Worm (Caenorhabditis elegans): Measurements from ENCODE around the gene Y53G8AL.1.

Gene Y53G8AL.1

ce11 chrIII:3241361-3241760, 8.5 kb downstream of the Y53G8AL.1 start:
- TF ChIP-seq blmp-1 (tag; optimal IDR thresholded peaks at IDR 0.05) (no peak), lsy-2 (tag; optimal IDR thresholded peaks at IDR 0.05) (no peak), tbx-8 (GFP tag; optimal IDR thresholded peaks at IDR 0.05) (no peak), mls-2 (tag; optimal IDR thresholded peaks at IDR 0.05) (no peak), unc-62 (GFP tag; optimal IDR thresholded peaks at IDR 0.05) (no peak), snpc-4 (tag; optimal IDR thresholded peaks at IDR 0.05) (no peak), ces-1 (GFP tag; optimal IDR thresholded peaks at IDR 0.05) (no peak), unc-120 (tag; optimal IDR thresholded peaks at IDR 0.05; ENCODE audit: poor library complexity, severe bottlenecking) (no peak), sem-2 (GFP tag; optimal IDR thresholded peaks at IDR 0.05) (no peak), ham-2 (GFP tag; optimal IDR thresholded peaks at IDR 0.05) (no peak), ceh-39 (tag; optimal IDR thresholded peaks at IDR 0.05) (no peak), nhr-2 (tag; optimal IDR thresholded peaks at IDR 0.05) (no peak), ztf-11 (tag; optimal IDR thresholded peaks at IDR 0.05) (no peak), elt-1 (tag; optimal IDR thresholded peaks at IDR 0.05; ENCODE audit: borderline replicate concordance, insufficient read depth) (no peak), elt-3 (tag; optimal IDR thresholded peaks at IDR 0.05) (no peak), ceh-43 (GFP tag; optimal IDR thresholded peaks at IDR 0.05) (no peak), zip-8 (tag; optimal IDR thresholded peaks at IDR 0.05) (no peak), nhr-76 (tag; optimal IDR thresholded peaks at IDR 0.05) (no peak)

- no peak for TF ChIP-seq hlh-1 (tag; optimal IDR thresholded peaks at IDR 0.05)
- no peak for TF ChIP-seq nhr-76 (tag; optimal IDR thresholded peaks at IDR 0.05)
- no peak for TF ChIP-seq snpc-4 (tag; optimal IDR thresholded peaks at IDR 0.05)
- TF ChIP-seq nhr-237 (tag; optimal IDR thresholded peaks at IDR 0.05): no peak
- no peak for TF ChIP-seq ces-1 (GFP tag; optimal IDR thresholded peaks at IDR 0.05)
- TF ChIP-seq ztf-11 (tag; optimal IDR thresholded peaks at IDR 0.05): no peak
- TF ChIP-seq lsy-2 (tag; optimal IDR thresholded peaks at IDR 0.05): no peak
These were observed 9.0 kb downstream of the Y53G8AL.1 start for ce11 chrIII:3241943-3242342.

- TF ChIP-seq ceh-83 (GFP tag; optimal IDR thresholded peaks at IDR 0.05) (no peak), sem-2 (GFP tag; optimal IDR thresholded peaks at IDR 0.05) (no peak), nhr-12 (tag; optimal IDR thresholded peaks at IDR 0.05) (no peak), unc-62 (GFP tag; optimal IDR thresholded peaks at IDR 0.05) (no peak), drap-1 (GFP tag; optimal IDR thresholded peaks at IDR 0.05) (no peak), ham-2 (GFP tag; optimal IDR thresholded peaks at IDR 0.05) (no peak), ceh-43 (GFP tag; optimal IDR thresholded peaks at IDR 0.05) (no peak), unc-39 (tag; optimal IDR thresholded peaks at IDR 0.05) (no peak), blmp-1 (tag; optimal IDR thresholded peaks at IDR 0.05) (no peak), nhr-76 (tag; optimal IDR thresholded peaks at IDR 0.05) (no peak), M03D4.4 (tag; optimal IDR thresholded peaks at IDR 0.05) (no peak), elt-1 (tag; optimal IDR thresholded peaks at IDR 0.05; ENCODE audit: borderline replicate concordance, insufficient read depth) (no peak)
These were observed 9.5 kb downstream of the Y53G8AL.1 start for ce11 chrIII:3242379-3242778.

- TF ChIP-seq lin-13 (tag; optimal IDR thresholded peaks at IDR 0.05): peak; percentile 65
- TF ChIP-seq mep-1 (tag; optimal IDR thresholded peaks at IDR 0.05): peak; percentile 2
- no peak for TF ChIP-seq elt-1 (tag; optimal IDR thresholded peaks at IDR 0.05; ENCODE audit: borderline replicate concordance, insufficient read depth)
- peak; percentile 18 for TF ChIP-seq hlh-1 (tag; optimal IDR thresholded peaks at IDR 0.05)
- peak; percentile 9 for TF ChIP-seq pha-4 (tag; optimal IDR thresholded peaks at IDR 0.05)
- no peak for TF ChIP-seq drap-1 (GFP tag; optimal IDR thresholded peaks at IDR 0.05)
- peak; percentile 53 for TF ChIP-seq ces-1 (GFP tag; optimal IDR thresholded peaks at IDR 0.05)
- peak; percentile 94 for TF ChIP-seq lsy-2 (tag; optimal IDR thresholded peaks at IDR 0.05)
- no peak for TF ChIP-seq ceh-39 (tag; optimal IDR thresholded peaks at IDR 0.05)
These were observed 15.6 kb downstream of the Y53G8AL.1 start, which contains the start of gene nduf-9 for ce11 chrIII:3248307-3249037. Gene nduf-9, minus strand, starts transcription at chrIII:3248575.

- TF ChIP-seq ceh-43 (GFP tag; optimal IDR thresholded peaks at IDR 0.05) (peak; percentile 44), nhr-28 (tag; optimal IDR thresholded peaks at IDR 0.05) (no peak), unc-62 (GFP tag; optimal IDR thresholded peaks at IDR 0.05) (no peak), tbx-8 (GFP tag; optimal IDR thresholded peaks at IDR 0.05) (peak; percentile 52), flh-1 (GFP tag; optimal IDR thresholded peaks at IDR 0.05) (peak; percentile 25), unc-120 (tag; optimal IDR thresholded peaks at IDR 0.05; ENCODE audit: poor library complexity, severe bottlenecking) (no peak), lsy-2 (tag; optimal IDR thresholded peaks at IDR 0.05) (no peak), snpc-4 (tag; optimal IDR thresholded peaks at IDR 0.05) (no peak), ces-1 (GFP tag; optimal IDR thresholded peaks at IDR 0.05) (no peak), mls-2 (tag; optimal IDR thresholded peaks at IDR 0.05) (peak; percentile 37), lin-13 (tag; optimal IDR thresholded peaks at IDR 0.05) (no peak)
These were observed 16.1 kb downstream of the Y53G8AL.1 start for ce11 chrIII:3249038-3249420.
